Fruit fly (Drosophila melanogaster) whole organism, wandering third instar larva: ENCODE measurements around the gene Gfat2.

ENCODE experiments used
- Abd-B ChIP-seq: fragments of >200 bp; optimal IDR thresholded peaks from 2 replicates; lab custom pipeline; 2017; ENCODE audit warnings: missing biosample characterization, missing genetic modification characterization
- CG9705 ChIP-seq: fragments of 200-800 bp; sonication (Bioruptor generic); optimal IDR thresholded peaks from 2 replicates; lab custom pipeline; 2018; ENCODE audit warnings: missing biosample characterization, mild to moderate bottlenecking, missing genetic modification characterization
- CrebA ChIP-seq: fragments of 200-800 bp; sonication (Bioruptor generic); optimal IDR thresholded peaks from 2 replicates; lab custom pipeline; 2016; ENCODE audit warnings: missing biosample characterization, mild to moderate bottlenecking, missing genetic modification characterization, borderline replicate concordance
- Dfd ChIP-seq: fragments of >200 bp; optimal IDR thresholded peaks from 2 replicates; lab custom pipeline; 2017; ENCODE audit warnings: missing biosample characterization, missing genetic modification characterization
- Dif ChIP-seq: fragments of 200-275, 200-300 bp; sonication (Bioruptor generic); optimal IDR thresholded peaks from 2 replicates; lab custom pipeline; 2018; ENCODE audit warnings: missing biosample characterization, missing genetic modification characterization; ENCODE audit not compliant: partially characterized antibody
- GATAd ChIP-seq: sonication (Bioruptor generic); optimal IDR thresholded peaks from 2 replicates; lab custom pipeline; 2016; ENCODE audit warnings: missing biosample characterization, missing genetic modification characterization
- HLH106 ChIP-seq: fragments of 200-800 bp; optimal IDR thresholded peaks from 3 replicates; lab custom pipeline; 2019; ENCODE audit warnings: missing biosample characterization, mild to moderate bottlenecking, missing genetic modification characterization, moderate library complexity
- Hnf4 ChIP-seq: fragments of 200-800 bp; sonication (Bioruptor generic); optimal IDR thresholded peaks from 2 replicates; lab custom pipeline; 2016; ENCODE audit warnings: missing biosample characterization, mild to moderate bottlenecking, missing genetic modification characterization
- Hr83 ChIP-seq: fragments of 200-300 bp; sonication (Bioruptor generic); optimal IDR thresholded peaks from 2 replicates; lab custom pipeline; 2016; ENCODE audit warnings: missing biosample characterization, mild to moderate bottlenecking, missing genetic modification characterization, moderate library complexity; ENCODE audit not compliant: poor library complexity, severe bottlenecking
- Mio ChIP-seq: sonication (Bioruptor generic); optimal IDR thresholded peaks from 2 replicates; lab custom pipeline; 2016; ENCODE audit warnings: missing biosample characterization, missing genetic modification characterization
- Myc ChIP-seq: fragments of >200 bp; optimal IDR thresholded peaks from 2 replicates; lab custom pipeline; 2017
- N ChIP-seq: fragments of >200 bp; optimal IDR thresholded peaks from 2 replicates; lab custom pipeline; 2018; ENCODE audit warnings: missing biosample characterization, missing external identifiers, missing genetic modification characterization
- OdsH ChIP-seq: fragments of 200-800 bp; sonication (Bioruptor generic); optimal IDR thresholded peaks from 2 replicates; lab custom pipeline; 2016; ENCODE audit warnings: missing biosample characterization, mild to moderate bottlenecking, missing genetic modification characterization
- Rel ChIP-seq, 2 experiments: fragments of 200-800 bp; sonication (Bioruptor generic) in 1 of 2; optimal IDR thresholded peaks; 2 replicates in 1 of 2; 3 replicates in 1 of 2; lab custom pipeline; 2016 to 2019; ENCODE audit warnings: mild to moderate bottlenecking in 2 of 2, missing biosample characterization in 2 of 2, missing genetic modification characterization in 2 of 2, moderate library complexity in 1 of 2
- Sp1 ChIP-seq: fragments of 200-800 bp; sonication (Bioruptor generic); optimal IDR thresholded peaks from 3 replicates; lab custom pipeline; 2019; ENCODE audit warnings: missing biosample characterization, mild to moderate bottlenecking, missing genetic modification characterization, moderate library complexity
- Vsx2 ChIP-seq: fragments of 200-300, 225-300 bp; sonication (Bioruptor generic); optimal IDR thresholded peaks from 2 replicates; lab custom pipeline; 2018; ENCODE audit warnings: missing biosample characterization, missing genetic modification characterization; ENCODE audit not compliant: partially characterized antibody
- brk ChIP-seq: fragments of 200-800 bp; sonication (Bioruptor generic); optimal IDR thresholded peaks from 2 replicates; lab custom pipeline; 2016; ENCODE audit warnings: missing biosample characterization, mild to moderate bottlenecking, missing genetic modification characterization
- dl ChIP-seq, 2 experiments: fragments of 175-275, 200-275 bp in 1 of 2; fragments of 200-275 bp in 1 of 2; sonication (Bioruptor generic); optimal IDR thresholded peaks; lab custom pipeline; 2018; ENCODE audit warnings: mild to moderate bottlenecking in 2 of 2, missing biosample characterization in 2 of 2, missing genetic modification characterization in 2 of 2, moderate library complexity in 2 of 2; ENCODE audit not compliant: partially characterized antibody in 2 of 2, insufficient read depth in 1 of 2
- dmrt93B ChIP-seq: fragments of 200-800 bp; sonication (Bioruptor generic); optimal IDR thresholded peaks from 2 replicates; lab custom pipeline; 2018; ENCODE audit warnings: missing biosample characterization, mild to moderate bottlenecking, missing genetic modification characterization
- dsf ChIP-seq: sonication (Bioruptor generic); optimal IDR thresholded peaks from 2 replicates; lab custom pipeline; 2016; ENCODE audit warnings: missing biosample characterization, missing genetic modification characterization, borderline replicate concordance
- ey ChIP-seq: fragments of 200-800 bp; sonication (Bioruptor generic); optimal IDR thresholded peaks from 2 replicates; lab custom pipeline; 2016; ENCODE audit warnings: missing biosample characterization, missing genetic modification characterization
- foxo ChIP-seq, 2 experiments: fragments of 200-800 bp; sonication (Bioruptor generic); optimal IDR thresholded peaks; 2 replicates in 1 of 2; 3 replicates in 1 of 2; lab custom pipeline; 2016 to 2017; ENCODE audit warnings: missing biosample characterization in 2 of 2, missing genetic modification characterization in 2 of 2
- fru ChIP-seq: fragments of 200-800 bp; sonication (Bioruptor generic); optimal IDR thresholded peaks from 3 replicates; lab custom pipeline; 2016; ENCODE audit warnings: missing biosample characterization, mild to moderate bottlenecking, missing genetic modification characterization
- h ChIP-seq: fragments of 200-800 bp; sonication (Bioruptor generic); optimal IDR thresholded peaks from 3 replicates; lab custom pipeline; 2016; ENCODE audit warnings: missing biosample characterization, mild to moderate bottlenecking, missing genetic modification characterization
- jim ChIP-seq: fragments of 175-275, 200-325 bp; sonication (Bioruptor generic); optimal IDR thresholded peaks from 2 replicates; lab custom pipeline; 2016; ENCODE audit warnings: missing biosample characterization, mild to moderate bottlenecking, missing genetic modification characterization
- lola ChIP-seq: fragments of >200 bp; optimal IDR thresholded peaks from 2 replicates; lab custom pipeline; 2017; ENCODE audit warnings: missing biosample characterization, missing genetic modification characterization
- pan ChIP-seq: fragments of >200 bp; optimal IDR thresholded peaks from 2 replicates; lab custom pipeline; 2017
- psq ChIP-seq: fragments of 200-800 bp; sonication (Bioruptor generic); optimal IDR thresholded peaks from 3 replicates; lab custom pipeline; 2017; ENCODE audit warnings: missing biosample characterization, mild to moderate bottlenecking, missing genetic modification characterization, moderate library complexity
- rgr ChIP-seq: fragments of 200-800 bp; sonication (Bioruptor generic); optimal IDR thresholded peaks from 3 replicates; lab custom pipeline; 2016; ENCODE audit warnings: missing biosample characterization, mild to moderate bottlenecking, missing genetic modification characterization
- sage ChIP-seq: fragments of 200-800 bp; sonication (Bioruptor generic); optimal IDR thresholded peaks from 2 replicates; lab custom pipeline; 2016; ENCODE audit warnings: missing biosample characterization, mild to moderate bottlenecking, missing genetic modification characterization
- sv ChIP-seq: fragments of 200-800 bp; sonication (Bioruptor generic); optimal IDR thresholded peaks from 3 replicates; lab custom pipeline; 2016; ENCODE audit warnings: missing biosample characterization, missing genetic modification characterization
- tai ChIP-seq: sonication (Bioruptor generic); optimal IDR thresholded peaks from 2 replicates; lab custom pipeline; 2016; ENCODE audit warnings: missing biosample characterization, missing genetic modification characterization
- usp ChIP-seq: fragments of >200 bp; optimal IDR thresholded peaks from 2 replicates; lab custom pipeline; 2017; ENCODE audit warnings: missing biosample characterization, missing genetic modification characterization
- woc ChIP-seq: sonication (Bioruptor generic); optimal IDR thresholded peaks from 2 replicates; lab custom pipeline; 2016; ENCODE audit warnings: missing biosample characterization, mild to moderate bottlenecking, missing genetic modification characterization

Gfat2 gene

dm6 chr3R:28330266-28331125 lies 9.1 kb downstream of the Gfat2 start (continued):
- no peak for TF ChIP-seq Vsx2 (GFP tag; lab: Kevin White, UChicago)
- no peak for TF ChIP-seq Rel (GFP tag; optimal IDR thresholded peaks at IDR 0.05; lab: Kevin White, UChicago)
- TF ChIP-seq Rel (tag; optimal IDR thresholded peaks at IDR 0.05; lab: Kevin White, UChicago) = no peak
- peak; percentile 2 for TF ChIP-seq woc (GFP tag; lab: Kevin White, UChicago)
- TF ChIP-seq, all 38 proteins: peak for 12

dm6 chr3R:28328780-28329546 lies 10.6 kb downstream of the Gfat2 start:
- no peak for TF ChIP-seq h (GFP tag; lab: Kevin White, UChicago)
- TF ChIP-seq sv (GFP tag; lab: Kevin White, UChicago) = peak; percentile 54
- no peak for TF ChIP-seq dmrt93B (GFP tag; lab: Kevin White, UChicago)
- no peak for TF ChIP-seq dl (GFP tag; optimal IDR thresholded peaks at IDR 0.05; lab: Kevin White, UChicago; ENCODE audit: insufficient read depth in 1 of 2, partially characterized antibody in 2 of 2)
- no peak for TF ChIP-seq GATAd (GFP tag; lab: Kevin White, UChicago)
- TF ChIP-seq foxo (GFP tag; optimal IDR thresholded peaks at IDR 0.05; lab: Kevin White, UChicago) = peak in 1 of 2 experiments; percentile 26
- no peak for TF ChIP-seq jim
- TF ChIP-seq Mio = no peak
- no peak for TF ChIP-seq CG9705 (GFP tag; lab: Kevin White, UChicago)
- no peak for TF ChIP-seq pan (lab: Kevin White, UChicago)
- no peak for TF ChIP-seq Abd-B (GFP tag; lab: Kevin White, UChicago)
- peak; percentile 32 for TF ChIP-seq Hr83 (GFP tag; lab: Kevin White, UChicago)
- peak; percentile 4 for TF ChIP-seq rgr (GFP tag; lab: Kevin White, UChicago)
- no peak for TF ChIP-seq woc (GFP tag; lab: Kevin White, UChicago)
- no peak for TF ChIP-seq brk (GFP tag; lab: Kevin White, UChicago)
- no peak for TF ChIP-seq sage (GFP tag; lab: Kevin White, UChicago)
- peak; percentile 12 for TF ChIP-seq tai (GFP tag; lab: Kevin White, UChicago)
- no peak for TF ChIP-seq Vsx2 (GFP tag; lab: Kevin White, UChicago)
- peak; percentile 7 for TF ChIP-seq fru
- no peak for TF ChIP-seq dsf (GFP tag; lab: Kevin White, UChicago)
- TF ChIP-seq Hnf4 (GFP tag; lab: Kevin White, UChicago) = no peak
- no peak for TF ChIP-seq HLH106
- TF ChIP-seq Rel (GFP tag; optimal IDR thresholded peaks at IDR 0.05; lab: Kevin White, UChicago) = no peak
- no peak for TF ChIP-seq Rel (tag; optimal IDR thresholded peaks at IDR 0.05; lab: Kevin White, UChicago)
- TF ChIP-seq N (GFP tag; lab: Kevin White, UChicago) = no peak
- no peak for TF ChIP-seq Sp1
- TF ChIP-seq usp (GFP tag; lab: Kevin White, UChicago) = no peak
- no peak for TF ChIP-seq psq (GFP tag; lab: Kevin White, UChicago)
- TF ChIP-seq Dfd (GFP tag; lab: Kevin White, UChicago) = no peak
- TF ChIP-seq lola (GFP tag; lab: Kevin White, UChicago) = no peak
- no peak for TF ChIP-seq OdsH
- no peak for TF ChIP-seq Myc
- TF ChIP-seq Dif (GFP tag; lab: Kevin White, UChicago) = no peak
- peak; percentile 8 for TF ChIP-seq ey (GFP tag; lab: Kevin White, UChicago)
- TF ChIP-seq CrebA (GFP tag; lab: Kevin White, UChicago) = no peak
